Fruit fly (Drosophila melanogaster) whole organism, embryonic: ENCODE measurements around the gene Targ2.

Experiments
- Aef1 ChIP-seq: fragments of 200-800 bp; sonication (Bioruptor generic); IDR thresholded peaks from 3 replicates; pipeline ENCODE4 v1.3.6; 2022; ENCODE audit warnings: missing biosample characterization, missing genetic modification characterization
- BEAF-32 ChIP-seq: fragments of 200-800 bp; sonication (Bioruptor generic); optimal IDR thresholded peaks from 3 replicates; lab custom pipeline; 2017; ENCODE audit warnings: missing biosample characterization, missing genetic modification characterization, mild to moderate bottlenecking, moderate library complexity, missing genetic modification reagents
- C15 ChIP-seq: fragments of 200-800 bp; sonication (Bioruptor generic); IDR thresholded peaks from 3 replicates; pipeline ENCODE4 v1.3.6; 2022; ENCODE audit warnings: missing biosample characterization, missing genetic modification characterization
- CG10959 ChIP-seq: fragments of 200-800 bp; sonication (Bioruptor generic); IDR thresholded peaks from 2 replicates; pipeline ENCODE4 v1.3.6; 2022; ENCODE audit warnings: missing biosample characterization, missing genetic modification characterization
- CG11085 ChIP-seq: fragments of 200-800 bp; sonication (Bioruptor generic); IDR thresholded peaks from 2 replicates; pipeline ENCODE4 v1.3.6; 2022; ENCODE audit warnings: missing biosample characterization, missing genetic modification characterization
- CG12071 ChIP-seq: fragments of 200-800 bp; sonication (Bioruptor generic); optimal IDR thresholded peaks from 3 replicates; lab custom pipeline; 2018; ENCODE audit warnings: missing biosample characterization, mild to moderate bottlenecking, missing genetic modification characterization
- CG12769 ChIP-seq: fragments of 200-800 bp; sonication (Bioruptor generic); optimal IDR thresholded peaks from 2 replicates; lab custom pipeline; 2019; ENCODE audit warnings: missing biosample characterization, mild to moderate bottlenecking, missing genetic modification characterization, moderate library complexity
- CG13287 ChIP-seq: fragments of 200-800 bp; sonication (Bioruptor generic); IDR thresholded peaks from 2 replicates; pipeline ENCODE4 v1.3.6; 2022; ENCODE audit warnings: missing biosample characterization, missing genetic modification characterization; ENCODE audit not compliant: partially characterized antibody
- CG13775 ChIP-seq: fragments of 200-800 bp; sonication (Bioruptor generic); optimal IDR thresholded peaks from 3 replicates; lab custom pipeline; 2017; ENCODE audit warnings: missing biosample characterization, mild to moderate bottlenecking, missing genetic modification characterization
- CG14965 ChIP-seq: fragments of 200-800 bp; sonication (Bioruptor generic); optimal IDR thresholded peaks from 2 replicates; lab custom pipeline; 2016; ENCODE audit warnings: missing biosample characterization, missing genetic modification characterization, borderline replicate concordance
- CG15073 ChIP-seq: fragments of 200-800 bp; sonication (Bioruptor generic); optimal IDR thresholded peaks from 2 replicates; lab custom pipeline; 2016; ENCODE audit warnings: missing biosample characterization, missing genetic modification characterization
- CG16813 ChIP-seq: fragments of 200-800 bp; sonication (Bioruptor generic); IDR thresholded peaks from 3 replicates; pipeline ENCODE4 v1.3.6; 2022; ENCODE audit warnings: missing biosample characterization, missing genetic modification characterization; ENCODE audit not compliant: partially characterized antibody
- CG1832 ChIP-seq: fragments of 200-800 bp; sonication (Bioruptor generic); optimal IDR thresholded peaks from 2 replicates; lab custom pipeline; 2017; ENCODE audit warnings: missing biosample characterization, mild to moderate bottlenecking, missing genetic modification characterization, inconsistent platforms
- CG2116 ChIP-seq: fragments of 200-800 bp; sonication (Bioruptor generic); optimal IDR thresholded peaks from 3 replicates; lab custom pipeline; 2018; ENCODE audit warnings: missing biosample characterization, mild to moderate bottlenecking, missing genetic modification characterization
- CG2712 ChIP-seq: fragments of 200-800 bp; optimal IDR thresholded peaks from 3 replicates; lab custom pipeline; 2019; ENCODE audit warnings: missing biosample characterization, mild to moderate bottlenecking, missing genetic modification characterization, moderate library complexity
- CG3847 ChIP-seq: fragments of 200-800 bp; sonication (Bioruptor generic); IDR thresholded peaks from 2 replicates; pipeline ENCODE4 v1.3.6; 2022; ENCODE audit warnings: missing biosample characterization, missing genetic modification characterization
- CG4730 ChIP-seq: fragments of 200-800 bp; sonication (Bioruptor generic); IDR thresholded peaks from 2 replicates; pipeline ENCODE4 v1.3.6; 2022; ENCODE audit warnings: missing biosample characterization, missing genetic modification characterization
- CG7839 ChIP-seq: fragments of 200-800 bp; sonication (Bioruptor generic); optimal IDR thresholded peaks from 3 replicates; lab custom pipeline; 2018; ENCODE audit warnings: missing biosample characterization, mild to moderate bottlenecking, missing genetic modification characterization, moderate library complexity
- CG8765 ChIP-seq: fragments of 200-800 bp; sonication (Bioruptor generic); IDR thresholded peaks from 2 replicates; pipeline ENCODE4 v1.3.6; 2022; ENCODE audit warnings: missing biosample characterization, missing genetic modification characterization
- CG8924 ChIP-seq: fragments of 200-800 bp; optimal IDR thresholded peaks from 3 replicates; lab custom pipeline; 2019; ENCODE audit warnings: missing biosample characterization, mild to moderate bottlenecking, missing genetic modification characterization, moderate library complexity
- CG9797 ChIP-seq: fragments of 200-800 bp; sonication (Bioruptor generic); optimal IDR thresholded peaks from 3 replicates; lab custom pipeline; 2018; ENCODE audit warnings: missing biosample characterization, mild to moderate bottlenecking, missing genetic modification characterization
- Dbx ChIP-seq: fragments of 200-800 bp; sonication (Bioruptor generic); IDR thresholded peaks from 3 replicates; pipeline ENCODE4 v1.3.6; 2022; ENCODE audit warnings: missing biosample characterization, missing genetic modification characterization
- Doc2 ChIP-seq: fragments of 200-800 bp; sonication (Bioruptor generic); IDR thresholded peaks from 2 replicates; pipeline ENCODE4 v1.3.6; 2022; ENCODE audit warnings: missing biosample characterization, missing genetic modification characterization
- Dp ChIP-seq: fragments of 200-800 bp; sonication (Bioruptor generic); optimal IDR thresholded peaks from 2 replicates; lab custom pipeline; 2018; ENCODE audit warnings: missing biosample characterization, mild to moderate bottlenecking, missing genetic modification characterization, moderate library complexity
- E2f2 ChIP-seq: fragments of 200-800 bp; sonication (Bioruptor generic); IDR thresholded peaks from 2 replicates; pipeline ENCODE4 v1.3.6; 2022; ENCODE audit warnings: missing biosample characterization, missing genetic modification characterization
- H2.0 ChIP-seq: fragments of 200-800 bp; sonication (Bioruptor generic); IDR thresholded peaks from 2 replicates; pipeline ENCODE4 v1.3.6; 2022; ENCODE audit warnings: missing biosample characterization, missing genetic modification characterization
- HmgD ChIP-seq: fragments of 200-800 bp; sonication (Bioruptor generic); optimal IDR thresholded peaks from 3 replicates; lab custom pipeline; 2016; ENCODE audit warnings: missing biosample characterization, missing genetic modification characterization
- MBD-R2 ChIP-seq: fragments of 200-800 bp; sonication (Bioruptor generic); IDR thresholded peaks from 2 replicates; pipeline ENCODE4 v1.3.6; 2022; ENCODE audit warnings: missing biosample characterization, missing genetic modification characterization
- Mes4 ChIP-seq: fragments of 200-800 bp; sonication (Bioruptor generic); optimal IDR thresholded peaks from 2 replicates; lab custom pipeline; 2016; ENCODE audit warnings: missing biosample characterization, missing genetic modification characterization
- Nf-YB ChIP-seq: fragments of 200-800 bp; sonication (Bioruptor generic); optimal IDR thresholded peaks from 3 replicates; lab custom pipeline; 2019; ENCODE audit warnings: missing biosample characterization, mild to moderate bottlenecking, missing genetic modification characterization, moderate library complexity
- Oaz ChIP-seq: fragments of 200-800 bp; sonication (Bioruptor generic); IDR thresholded peaks from 2 replicates; pipeline ENCODE4 v1.3.6; 2022; ENCODE audit warnings: missing biosample characterization, missing genetic modification characterization
- Ssrp ChIP-seq: fragments of 200-800 bp; sonication (Bioruptor generic); optimal IDR thresholded peaks from 2 replicates; lab custom pipeline; 2018; ENCODE audit warnings: missing biosample characterization, mild to moderate bottlenecking, missing genetic modification characterization, moderate library complexity
- amos ChIP-seq: fragments of 200-800 bp; sonication (Bioruptor generic); IDR thresholded peaks from 2 replicates; pipeline ENCODE4 v1.3.6; 2022; ENCODE audit warnings: missing biosample characterization, missing genetic modification characterization; ENCODE audit not compliant: partially characterized antibody
- dm ChIP-seq: fragments of 200-800 bp; sonication (Bioruptor generic); optimal IDR thresholded peaks from 3 replicates; lab custom pipeline; 2016; ENCODE audit warnings: missing biosample characterization, missing genetic modification characterization
- dmrt99B ChIP-seq: fragments of 200-800 bp; sonication (Bioruptor generic); optimal IDR thresholded peaks from 2 replicates; lab custom pipeline; 2018; ENCODE audit warnings: missing biosample characterization, mild to moderate bottlenecking, missing genetic modification characterization, moderate library complexity
- ems ChIP-seq: fragments of 200-800 bp; sonication (Bioruptor generic); optimal IDR thresholded peaks from 3 replicates; lab custom pipeline; 2016; ENCODE audit warnings: missing biosample characterization, missing genetic modification characterization
- fru ChIP-seq: fragments of >200 bp; optimal IDR thresholded peaks from 2 replicates; lab custom pipeline; 2017
- gem ChIP-seq: fragments of 200-800 bp; sonication (Bioruptor generic); optimal IDR thresholded peaks from 2 replicates; lab custom pipeline; 2019; ENCODE audit warnings: missing biosample characterization, mild to moderate bottlenecking, missing genetic modification characterization, moderate library complexity
- h ChIP-seq: fragments of >200 bp; optimal IDR thresholded peaks from 2 replicates; lab custom pipeline; 2017
- hbn ChIP-seq: fragments of 200-800 bp; sonication (Bioruptor generic); IDR thresholded peaks from 2 replicates; pipeline ENCODE4 v1.3.6; 2022; ENCODE audit warnings: missing biosample characterization, missing genetic modification characterization; ENCODE audit not compliant: partially characterized antibody
- inv ChIP-seq: fragments of 200-800 bp; sonication (Bioruptor generic); IDR thresholded peaks from 2 replicates; pipeline ENCODE4 v1.3.6; 2022; ENCODE audit warnings: missing biosample characterization, missing genetic modification characterization; ENCODE audit not compliant: partially characterized antibody
- klu ChIP-seq: fragments of 200-800 bp; sonication (Bioruptor generic); IDR thresholded peaks from 2 replicates; pipeline ENCODE4 v1.3.6; 2022; ENCODE audit warnings: missing biosample characterization, missing genetic modification characterization
- nau ChIP-seq: fragments of 200-800 bp; sonication (Bioruptor generic); optimal IDR thresholded peaks from 3 replicates; lab custom pipeline; 2017; ENCODE audit warnings: missing biosample characterization, mild to moderate bottlenecking, missing genetic modification characterization, missing genetic modification reagents
- onecut ChIP-seq: fragments of 200-800 bp; sonication (Bioruptor generic); IDR thresholded peaks from 2 replicates; pipeline ENCODE4 v1.3.6; 2022; ENCODE audit warnings: missing biosample characterization, missing genetic modification characterization
- peb ChIP-seq: fragments of 200-800 bp; sonication (Bioruptor generic); IDR thresholded peaks from 2 replicates; pipeline ENCODE4 v1.3.6; 2022; ENCODE audit warnings: missing biosample characterization, missing genetic modification characterization
- pnt ChIP-seq: fragments of 200-800 bp; sonication (Bioruptor generic); optimal IDR thresholded peaks from 3 replicates; lab custom pipeline; 2016; ENCODE audit warnings: missing biosample characterization, missing genetic modification characterization
- repo ChIP-seq: fragments of 200-800 bp; sonication (Bioruptor generic); optimal IDR thresholded peaks from 2 replicates; lab custom pipeline; 2016; ENCODE audit warnings: missing biosample characterization, missing genetic modification characterization
- run ChIP-seq: fragments of 200-800 bp; sonication (Bioruptor generic); optimal IDR thresholded peaks from 3 replicates; lab custom pipeline; 2018; ENCODE audit warnings: missing biosample characterization, mild to moderate bottlenecking, missing genetic modification characterization
- trem ChIP-seq: fragments of 200-800 bp; optimal IDR thresholded peaks from 3 replicates; lab custom pipeline; 2019; ENCODE audit warnings: missing biosample characterization, mild to moderate bottlenecking, missing genetic modification characterization, moderate library complexity
- zfh2 ChIP-seq: fragments of 200-800 bp; sonication (Bioruptor generic); optimal IDR thresholded peaks from 2 replicates; lab custom pipeline; 2016; ENCODE audit warnings: missing biosample characterization, missing genetic modification characterization

Gene Targ2

dm6 chr3L:21175531-21176271 lies 27.3 kb downstream of the Targ2 start (continued):
- TF ChIP-seq CG7839 (tag; lab: Kevin White, UChicago), result no peak
- TF ChIP-seq h (lab: Kevin White, UChicago), result no peak
- no peak for TF ChIP-seq peb
- TF ChIP-seq zfh2, result no peak
- peak; percentile 60 for TF ChIP-seq E2f2 (GFP tag; lab: Robert Waterston, UW)
- TF ChIP-seq CG4730, result no peak
- no peak for TF ChIP-seq Oaz (GFP tag; lab: Robert Waterston, UW)
- TF ChIP-seq dmrt99B (tag; lab: Kevin White, UChicago), result no peak
- TF ChIP-seq Ssrp (tag; lab: Kevin White, UChicago), result no peak
- no peak for TF ChIP-seq Nf-YB (GFP tag; lab: Kevin White, UChicago)
- peak; percentile 21 for TF ChIP-seq ems (GFP tag; lab: Kevin White, UChicago)
- peak; percentile 56 for TF ChIP-seq Dp (GFP tag; lab: Kevin White, UChicago)
- no peak for TF ChIP-seq CG12071 (GFP tag; lab: Kevin White, UChicago)
- TF ChIP-seq fru (lab: Kevin White, UChicago), result no peak
- no peak for TF ChIP-seq dm (GFP tag; lab: Kevin White, UChicago)
- no peak for TF ChIP-seq CG13775
- TF ChIP-seq CG8924 (tag; lab: Kevin White, UChicago), result peak; percentile 13
- peak; percentile 97 for TF ChIP-seq CG9797
- peak; percentile 88 for TF ChIP-seq CG1832 (GFP tag; lab: Kevin White, UChicago)
- TF ChIP-seq Aef1 (GFP tag; lab: Robert Waterston, UW), result no peak
- no peak for TF ChIP-seq CG8765 (GFP tag; lab: Robert Waterston, UW)
- TF ChIP-seq klu, result no peak
- no peak for TF ChIP-seq CG14965
- TF ChIP-seq CG11085 (GFP tag; lab: Robert Waterston, UW), result no peak
- TF ChIP-seq C15 (GFP tag; lab: Robert Waterston, UW), result no peak
- TF ChIP-seq CG2712 (tag; lab: Kevin White, UChicago), result peak; percentile 56
- no peak for TF ChIP-seq H2.0 (GFP tag; lab: Robert Waterston, UW)
- TF ChIP-seq repo (GFP tag; lab: Kevin White, UChicago), result no peak
- TF ChIP-seq Dbx, result no peak
- 0 out of 2 replicates have a peak, but pooled peaks have one; percentile 20 for TF ChIP-seq inv
- TF ChIP-seq Doc2 (GFP tag; lab: Robert Waterston, UW), result no peak
- TF ChIP-seq CG3847 (GFP tag; lab: Robert Waterston, UW), result 0 out of 2 replicates have a peak, but pooled peaks have one; percentile 26
- peak; percentile 23 for TF ChIP-seq CG12769 (tag; lab: Kevin White, UChicago)
- TF ChIP-seq MBD-R2 (GFP tag; lab: Robert Waterston, UW), result peak; percentile 50; the same call in 1 of the 2 replicates
- TF ChIP-seq Mes4 (GFP tag; lab: Kevin White, UChicago), result no peak
- peak; percentile 53 for TF ChIP-seq CG13287 (GFP tag; lab: Robert Waterston, UW)
- no peak for TF ChIP-seq CG10959 (GFP tag; lab: Robert Waterston, UW)
- TF ChIP-seq onecut (GFP tag; lab: Robert Waterston, UW), result peak; percentile 11; the same call in 1 of the 2 replicates
- peak; percentile 11 for TF ChIP-seq HmgD (GFP tag; lab: Kevin White, UChicago)
- TF ChIP-seq CG2116 (GFP tag; lab: Kevin White, UChicago), result peak; percentile 68
- TF ChIP-seq hbn (GFP tag; lab: Robert Waterston, UW), result peak; percentile 33; the same call in 1 of the 2 replicates
- TF ChIP-seq trem (tag; lab: Kevin White, UChicago), result peak; percentile 77
- no peak for TF ChIP-seq CG15073 (GFP tag; lab: Kevin White, UChicago)
- TF ChIP-seq run (tag; lab: Kevin White, UChicago), result no peak
- TF ChIP-seq pnt (GFP tag; lab: Kevin White, UChicago), result no peak
- 0 out of 2 replicates have a peak, but pooled peaks have one; percentile 25 for TF ChIP-seq amos (GFP tag; lab: Robert Waterston, UW)
- TF ChIP-seq CG16813 (GFP tag; lab: Robert Waterston, UW), result 0 out of 3 replicates have a peak, but pooled peaks have one; percentile 44
- peak; percentile 1 for TF ChIP-seq gem (tag; lab: Kevin White, UChicago)
- no peak for TF ChIP-seq nau (GFP tag; lab: Kevin White, UChicago)
- TF ChIP-seq BEAF-32, result peak; percentile 70
